Worm (Caenorhabditis elegans): ENCODE data around the gene C34B4.5.

DNA sequence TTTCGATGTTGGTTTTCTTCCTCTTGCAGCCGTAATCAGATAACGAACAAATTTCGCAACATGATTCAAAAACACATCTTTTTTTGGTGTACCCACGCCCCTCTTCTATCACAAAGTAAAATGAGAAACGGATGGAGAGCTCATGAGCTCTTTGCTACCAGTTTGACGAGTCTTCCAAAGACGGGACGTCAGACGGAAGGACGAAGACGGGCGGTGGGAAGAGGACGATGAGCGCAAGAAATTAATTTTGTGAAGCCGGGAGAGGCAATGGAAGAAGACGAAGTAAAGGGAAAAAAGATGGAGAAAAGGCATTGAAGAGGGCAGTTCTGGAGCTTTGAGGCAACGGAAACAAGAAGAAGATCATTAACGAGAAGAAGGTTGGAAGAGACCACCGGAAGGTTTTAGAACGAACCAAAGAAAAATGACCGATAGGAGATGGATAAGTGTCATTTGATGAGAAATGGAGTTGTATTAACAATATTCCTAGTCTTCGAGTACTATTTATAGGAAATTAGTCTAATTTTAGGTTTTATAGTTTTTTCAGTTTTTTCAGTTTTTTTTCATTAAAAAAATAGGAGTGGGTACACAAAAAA lies 15.9 kb downstream of the C34B4.5 start:
- TF ChIP-seq W03F9.2 (tag; optimal IDR thresholded peaks at IDR 0.05) = no peak
- no peak for TF ChIP-seq him-1 (tag; optimal IDR thresholded peaks at IDR 0.05)

All from whole organism, L4/young adult.